Worm (Caenorhabditis elegans): Measurements from ENCODE around the gene C54D10.5.

The C54D10.5 gene

ce11 chrV:12455695-12456094, 26.6 kb downstream of the C54D10.5 start:
- TF ChIP-seq sup-37 (GFP tag; optimal IDR thresholded peaks at IDR 0.05) (no peak), nhr-71 (tag; optimal IDR thresholded peaks at IDR 0.05) (no peak), ces-1 (GFP tag; optimal IDR thresholded peaks at IDR 0.05) (no peak), dpl-1 (GFP tag; optimal IDR thresholded peaks at IDR 0.05) (peak in 1 of 3 experiments; percentile 0), fkh-10 (GFP tag; optimal IDR thresholded peaks at IDR 0.05) (peak; percentile 3), lin-14 (GFP tag; optimal IDR thresholded peaks at IDR 0.05) (peak; percentile 45), nhr-84 (tag; optimal IDR thresholded peaks at IDR 0.05) (no peak), ceh-82 (tag; optimal IDR thresholded peaks at IDR 0.05) (peak in 1 of 3 experiments; percentile 19)

ce11 chrV:12460583-12460982, 31.4 kb downstream of the C54D10.5 start:
- no peak for TF ChIP-seq nhr-237 (tag; optimal IDR thresholded peaks at IDR 0.05)
- no peak for TF ChIP-seq efl-1 (optimal IDR thresholded peaks at IDR 0.05)
- TF ChIP-seq efl-1 (GFP tag; optimal IDR thresholded peaks at IDR 0.05 in 1 of 2) = peak in 1 of 2 experiments; percentile 37

- no peak for TF ChIP-seq ces-1 (GFP tag; optimal IDR thresholded peaks at IDR 0.05)
- no peak for TF ChIP-seq nhr-85 (tag)
- peak; percentile 6 for TF ChIP-seq lin-14 (GFP tag; optimal IDR thresholded peaks at IDR 0.05)
- no peak for TF ChIP-seq hlh-4 (tag; optimal IDR thresholded peaks at IDR 0.05)
- TF ChIP-seq lin-35 (GFP tag; optimal IDR thresholded peaks at IDR 0.05) = peak in 1 of 2 experiments; percentile 4
- no peak for TF ChIP-seq hlh-17 (GFP tag; optimal IDR thresholded peaks at IDR 0.05; ENCODE audit: borderline replicate concordance)
- TF ChIP-seq efl-1 (optimal IDR thresholded peaks at IDR 0.05) = peak; percentile 19 to 29
- TF ChIP-seq efl-1 (GFP tag; optimal IDR thresholded peaks at IDR 0.05 in 1 of 2) = peak in 1 of 2 experiments; percentile 65
- TF ChIP-seq lin-15B (tag; optimal IDR thresholded peaks at IDR 0.05) = no peak
- no peak for TF ChIP-seq ztf-4 (tag; optimal IDR thresholded peaks at IDR 0.05)
- no peak for TF ChIP-seq nhr-76 (tag; optimal IDR thresholded peaks at IDR 0.05)
- no peak for TF ChIP-seq zag-1 (tag; optimal IDR thresholded peaks at IDR 0.05)
- peak in 1 of 2 experiments; percentile 10 for TF ChIP-seq lsy-2 (tag; optimal IDR thresholded peaks at IDR 0.05)
These were observed 33.8 kb downstream of the C54D10.5 start, which contains the start of gene egl-10 for ce11 chrV:12462908-12463307. egl-10 (minus strand) TSS chrV:12463008.

DNA sequence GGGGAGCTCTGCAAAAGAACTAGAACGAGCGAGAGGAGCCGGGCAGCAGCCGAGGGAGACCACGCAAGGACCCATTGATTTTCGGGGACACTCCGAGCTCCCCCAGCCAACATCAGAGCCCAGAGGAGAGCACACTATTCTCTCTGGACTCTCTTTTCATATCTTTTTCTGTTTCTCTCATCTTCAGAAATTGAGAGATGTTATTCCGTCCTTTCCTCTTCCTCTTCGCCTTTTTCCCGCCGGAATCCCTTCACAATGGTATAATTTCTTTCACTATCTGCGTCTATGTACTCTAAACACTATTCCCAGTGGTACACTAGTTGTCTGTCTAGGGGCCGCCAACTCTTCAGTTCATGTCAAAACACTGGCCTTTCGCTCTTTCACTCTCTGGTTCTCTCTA, 36.3 kb downstream of the C54D10.5 start:
- TF ChIP-seq skn-1 (tag; optimal IDR thresholded peaks at IDR 0.05) (peak; percentile 45), pax-3 (tag; optimal IDR thresholded peaks at IDR 0.05) (peak; percentile 84), zip-4 (GFP tag; optimal IDR thresholded peaks at IDR 0.05) (no peak), mef-2 (tag; optimal IDR thresholded peaks at IDR 0.05) (peak; percentile 41), isw-1 (GFP tag; IDR thresholded peaks at IDR 0.05) (peak; percentile 72), lin-39 (tag; optimal IDR thresholded peaks at IDR 0.05) (no peak), ceh-88 (GFP tag; IDR thresholded peaks at IDR 0.05) (peak; percentile 53; the same call in 1 of the 2 replicates), hlh-17 (GFP tag; optimal IDR thresholded peaks at IDR 0.05; ENCODE audit: borderline replicate concordance) (no peak), lir-3 (tag; optimal IDR thresholded peaks at IDR 0.05; ENCODE audit: poor library complexity) (peak; percentile 65), lsy-2 (tag; optimal IDR thresholded peaks at IDR 0.05) (peak; percentile 75 to 83), irx-1 (tag; optimal IDR thresholded peaks at IDR 0.05) (peak; percentile 88), ceh-82 (tag; optimal IDR thresholded peaks at IDR 0.05) (peak; percentile 34 to 62 (median 57)), fos-1 (tag; optimal IDR thresholded peaks at IDR 0.05) (peak; percentile 22), ces-1 (GFP tag; optimal IDR thresholded peaks at IDR 0.05) (no peak), egl-27 (tag; optimal IDR thresholded peaks at IDR 0.05) (peak; percentile 73 to 78), tbx-2 (tag; optimal IDR thresholded peaks at IDR 0.05) (peak; percentile 90), dpl-1 (GFP tag; optimal IDR thresholded peaks at IDR 0.05) (peak; percentile 53 to 72 (median 64)), fkh-8 (tag; optimal IDR thresholded peaks at IDR 0.05) (peak; percentile 95), egl-13 (tag; optimal IDR thresholded peaks at IDR 0.05) (peak; percentile 91), hpl-2 (GFP tag; optimal IDR thresholded peaks at IDR 0.05) (no peak), sup-37 (GFP tag; optimal IDR thresholded peaks at IDR 0.05) (peak; percentile 16), nhr-20 (tag; optimal IDR thresholded peaks at IDR 0.05) (peak; percentile 85), nhr-71 (tag; optimal IDR thresholded peaks at IDR 0.05) (peak; percentile 94), lin-35 (GFP tag; optimal IDR thresholded peaks at IDR 0.05) (peak; percentile 56 to 63), nhr-84 (tag; optimal IDR thresholded peaks at IDR 0.05) (no peak), nhr-77 (tag; optimal IDR thresholded peaks at IDR 0.05) (peak; percentile 85), snpc-4 (tag; optimal IDR thresholded peaks at IDR 0.05) (peak; percentile 71), efl-1 (optimal IDR thresholded peaks at IDR 0.05) (peak; percentile 78 to 82), efl-1 (GFP tag; optimal IDR thresholded peaks at IDR 0.05 in 1 of 2) (peak; percentile 49 to 92), fkh-10 (GFP tag; optimal IDR thresholded peaks at IDR 0.05) (peak; percentile 96), aly-2 (tag; optimal IDR thresholded peaks at IDR 0.05) (peak; percentile 46), zag-1 (tag; optimal IDR thresholded peaks at IDR 0.05) (peak; percentile 51), nhr-28 (tag; optimal IDR thresholded peaks at IDR 0.05) (no peak), unc-98 (GFP tag; IDR thresholded peaks at IDR 0.05) (no peak), nhr-19 (GFP tag; conservative IDR thresholded peaks at IDR 0.05) (peak; percentile 82), efl-3 (GFP tag; optimal IDR thresholded peaks at IDR 0.05) (no peak), pqm-1 (tag; optimal IDR thresholded peaks at IDR 0.05) (no peak)

Data from whole organism, L1 larva.